Worm (Caenorhabditis elegans): Measurements from ENCODE around the gene F39F10.2.
"Not testable (repeated sequence)": the region's sequence is repeated elsewhere in the genome, so short reads cannot be mapped to it uniquely, and the experiment has no call there.

ce11 chrX:16883426-16883825 is 11.3 kb upstream of the F39F10.2 start, which contains the start of gene Y13C8A.1:
- not testable (repeated sequence) for TF ChIP-seq pqm-1 (tag; optimal IDR thresholded peaks at IDR 0.05); elt-2 (tag; optimal IDR thresholded peaks at IDR 0.05); unc-62 (GFP tag; optimal IDR thresholded peaks at IDR 0.05); ceh-82 (tag; optimal IDR thresholded peaks at IDR 0.05); lin-39 (tag; optimal IDR thresholded peaks at IDR 0.05); fos-1 (tag; optimal IDR thresholded peaks at IDR 0.05); tbx-2 (tag; optimal IDR thresholded peaks at IDR 0.05); elt-3 (tag; optimal IDR thresholded peaks at IDR 0.05); ztf-11 (tag; optimal IDR thresholded peaks at IDR 0.05); unc-39 (tag; optimal IDR thresholded peaks at IDR 0.05)

All from whole organism, L3 larva.